Fruit fly (Drosophila melanogaster): Measurements from ENCODE around the gene Atg18a.
"Not testable (repeated sequence)": the region's sequence is repeated elsewhere in the genome, so short reads cannot be mapped to it uniquely, and the experiment has no call there.

Gene Atg18a

DNA sequence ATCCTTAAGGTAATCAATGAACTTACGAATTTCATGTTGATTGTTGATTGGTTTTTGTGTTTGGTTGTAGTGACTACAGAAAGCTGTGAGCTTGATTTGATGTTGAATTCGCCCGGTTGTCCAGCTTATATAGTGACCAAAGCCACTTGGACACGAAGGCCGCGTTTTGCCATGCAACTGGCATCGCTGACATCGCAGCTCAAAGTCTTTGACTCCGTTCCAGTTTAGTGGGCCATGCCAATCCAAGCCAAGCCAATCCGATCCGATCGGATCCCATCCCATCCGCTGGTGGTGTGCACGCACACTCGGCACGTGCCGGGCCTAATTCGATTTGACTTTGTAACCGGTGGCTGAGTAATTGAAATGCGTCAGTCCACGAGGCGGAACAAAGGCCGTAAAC lies 32.2 kb downstream of the Atg18a start, which contains the start of gene CG13674:
Gene CG13674, minus strand, starts transcription at position 101 of the 400 bp plus-strand sequence.
- no peak for TF ChIP-seq CG12299 (tag; optimal IDR thresholded peaks at IDR 0.05)
- TF ChIP-seq CG30431 (GFP tag; optimal IDR thresholded peaks at IDR 0.05) = no peak
- TF ChIP-seq CG14710 (tag; optimal IDR thresholded peaks at IDR 0.05) = no peak
- no peak for TF ChIP-seq CG2199 (GFP tag; IDR thresholded peaks at IDR 0.05)
- no peak for TF ChIP-seq jumu (GFP tag; optimal IDR thresholded peaks at IDR 0.05)
- no peak for TF ChIP-seq CG3847 (GFP tag; IDR thresholded peaks at IDR 0.05)
- no peak for TF ChIP-seq CG2889 (GFP tag; IDR thresholded peaks at IDR 0.05)
- peak; percentile 65 for TF ChIP-seq Hey (tag; optimal IDR thresholded peaks at IDR 0.05)

dm6 chr3L:8219687-8220086 lies 33.0 kb downstream of the Atg18a start:
- TF ChIP-seq Fer1 (GFP tag; optimal IDR thresholded peaks at IDR 0.05) (no peak), CG4854 (GFP tag; optimal IDR thresholded peaks at IDR 0.05) (no peak), CG13894 (tag; optimal IDR thresholded peaks at IDR 0.05) (peak; percentile 30), Hey (tag; optimal IDR thresholded peaks at IDR 0.05) (peak; percentile 65), sd (tag; optimal IDR thresholded peaks at IDR 0.05) (peak; percentile 71), CG11247 (GFP tag; IDR thresholded peaks at IDR 0.05) (no peak), abd-A (tag; optimal IDR thresholded peaks at IDR 0.05) (peak; percentile 89), Ets65A (GFP tag) (peak; percentile 50), CG10543 (GFP tag; optimal IDR thresholded peaks at IDR 0.05) (no peak)

DNA sequence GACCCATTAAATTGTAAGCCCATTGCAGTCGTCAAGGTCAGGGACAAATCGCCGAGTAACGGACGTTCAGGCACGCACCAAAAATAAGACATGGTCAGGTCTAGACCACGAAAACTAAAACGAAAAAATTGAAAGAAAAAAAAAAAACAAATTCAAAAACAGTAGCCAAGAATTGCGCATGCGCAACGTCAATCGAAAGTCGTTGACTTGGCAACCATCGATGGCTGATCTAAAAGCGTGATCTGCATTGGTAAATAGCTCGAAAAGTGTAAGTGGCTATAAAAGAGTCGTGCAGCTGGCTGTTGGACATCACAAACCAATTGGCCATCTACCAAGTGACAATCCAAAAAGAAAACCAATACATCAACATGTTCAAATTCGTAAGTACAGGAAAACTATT lies 35.2 kb downstream of the Atg18a start, which contains the start of gene CG13678:
Gene CG13678, plus strand, starts transcription at position 307 of the 400 bp plus-strand sequence.
- TF ChIP-seq Blimp-1 (GFP tag; optimal IDR thresholded peaks at IDR 0.05) (peak; percentile 87), yki (optimal IDR thresholded peaks at IDR 0.05) (no peak), kni (GFP tag; optimal IDR thresholded peaks at IDR 0.05) (peak; percentile 79), CoRest (tag; optimal IDR thresholded peaks at IDR 0.05) (no peak), vvl (GFP tag; IDR thresholded peaks at IDR 0.05) (0 out of 2 replicates have a peak, but pooled peaks have one; percentile 44)

DNA sequence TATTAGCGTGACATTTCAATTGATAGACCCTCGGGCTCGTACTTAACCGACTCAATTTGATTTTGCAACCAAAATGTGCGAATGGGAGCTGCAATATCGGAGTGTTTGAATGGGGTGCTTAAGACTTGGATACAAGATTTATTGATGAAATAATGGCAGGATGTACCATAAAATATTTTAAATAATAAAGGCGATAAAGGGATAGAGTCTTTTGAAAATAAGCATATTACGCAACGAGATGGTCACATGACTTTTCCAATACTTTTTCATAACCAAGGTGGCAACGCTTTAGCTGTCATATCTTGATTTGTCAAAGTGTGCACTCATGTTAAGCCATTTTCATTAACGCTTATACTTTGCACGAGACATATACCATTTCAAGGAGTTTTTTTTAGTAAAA lies 42.3 kb downstream of the Atg18a start, which contains the start of gene eIF4E3:
Gene eIF4E3, plus strand, starts transcription at position 301 of the 400 bp plus-strand sequence.
- TF ChIP-seq CG2202 (tag; optimal IDR thresholded peaks at IDR 0.05) (no peak), stwl (tag; optimal IDR thresholded peaks at IDR 0.05) (peak; percentile 63), Hr3 (GFP tag; optimal IDR thresholded peaks at IDR 0.05) (no peak), Rfx (GFP tag; IDR thresholded peaks at IDR 0.05) (no peak), Usf (GFP tag; optimal IDR thresholded peaks at IDR 0.05) (no peak), E2f1 (GFP tag; IDR thresholded peaks at IDR 0.05) (no peak), bowl (GFP tag; IDR thresholded peaks at IDR 0.05) (no peak), CG4730 (GFP tag; IDR thresholded peaks at IDR 0.05) (no peak)

DNA sequence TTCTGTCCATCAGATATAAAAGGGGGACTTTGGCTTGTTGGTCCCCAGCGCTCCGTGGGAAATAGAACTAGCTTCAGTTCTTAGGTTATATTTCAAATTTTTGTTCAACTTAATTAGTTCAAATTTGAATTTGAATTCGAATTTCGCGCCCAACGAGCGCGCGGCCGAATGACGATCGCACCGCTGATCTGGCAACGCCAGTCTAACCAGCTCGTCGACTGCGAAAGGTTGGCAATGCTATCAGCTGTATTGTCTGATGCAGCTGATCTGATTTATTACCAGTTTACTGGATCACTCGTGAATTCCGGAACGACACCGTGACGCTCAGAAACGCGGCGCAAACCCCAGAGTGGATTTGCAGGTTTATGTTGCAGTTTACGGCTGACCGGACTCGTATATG lies 51.7 kb downstream of the Atg18a start, which contains the start of gene Dscam4:
Gene Dscam4, plus strand, starts transcription at position 301 of the 400 bp plus-strand sequence.
- TF ChIP-seq lilli (GFP tag; optimal IDR thresholded peaks at IDR 0.05); Ets97D (GFP tag; optimal IDR thresholded peaks at IDR 0.05); sob (GFP tag; IDR thresholded peaks at IDR 0.05): not testable (repeated sequence)

DNA sequence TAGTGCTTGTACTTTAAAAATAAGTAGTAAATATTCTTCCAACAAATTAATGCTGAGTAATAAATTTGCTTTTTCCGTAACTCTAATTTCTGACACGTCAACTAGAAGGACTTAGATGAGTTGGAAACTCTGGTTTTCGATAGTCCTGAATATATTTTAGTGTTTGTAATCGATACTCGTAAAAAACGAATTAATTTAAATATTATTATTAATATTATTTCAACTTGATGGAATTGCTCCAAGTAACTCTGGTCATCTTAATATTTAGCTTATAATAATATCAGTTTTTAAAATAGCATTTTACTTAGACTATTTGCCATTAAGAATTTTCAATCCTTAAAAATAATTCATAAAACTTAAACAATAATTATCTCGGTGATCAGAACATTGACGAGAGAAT lies 53.8 kb downstream of the Atg18a start, which contains the start of gene CG7213:
Gene CG7213, minus strand, starts transcription at position 101 of the 400 bp plus-strand sequence.
- no peak for TF ChIP-seq zf30C (GFP tag; optimal IDR thresholded peaks at IDR 0.05)
- no peak for TF ChIP-seq CG2875 (GFP tag; optimal IDR thresholded peaks at IDR 0.05)
- no peak for TF ChIP-seq gro (GFP tag; optimal IDR thresholded peaks at IDR 0.05)
- TF ChIP-seq Aef1 (GFP tag; IDR thresholded peaks at IDR 0.05) = no peak
- no peak for TF ChIP-seq MESR4 (GFP tag; optimal IDR thresholded peaks at IDR 0.05)
- TF ChIP-seq trh (GFP tag; optimal IDR thresholded peaks at IDR 0.05) = no peak
- TF ChIP-seq CG7786 (GFP tag; optimal IDR thresholded peaks at IDR 0.05) = no peak

All from whole organism, embryonic.